Worm (Caenorhabditis elegans) whole organism, L4 larva: ENCODE data around the gene pno-1.
A peak's percentile ranks its signal among the peaks of the same experiment; 100 is the strongest.

Experiments used
- F26F4.8 ChIP-seq: fragments of 200-800 bp; sonication (Bioruptor generic); conservative IDR thresholded peaks from 2 replicates; pipeline ENCODE4 v1.3.6; 2022; ENCODE audit warnings: missing genetic modification characterization, missing compliant biosample characterization
- F37D6.2 ChIP-seq: sonication (generic microtip); optimal IDR thresholded peaks from 2 replicates; lab custom pipeline; 2016; ENCODE audit warnings: mild to moderate bottlenecking, missing genetic modification characterization, missing compliant biosample characterization
- F49E8.2 ChIP-seq: sonication (generic microtip); optimal IDR thresholded peaks from 2 replicates; lab custom pipeline; 2016; ENCODE audit warnings: missing compliant biosample characterization, mild to moderate bottlenecking, missing genetic modification characterization, borderline replicate concordance
- T20F7.1 ChIP-seq: fragments of 200-800 bp; sonication (Bioruptor generic); optimal IDR thresholded peaks from 2 replicates; lab custom pipeline; 2018; ENCODE audit warnings: mild to moderate bottlenecking, missing genetic modification characterization, missing compliant biosample characterization
- Y48G9A.11 ChIP-seq: fragments of 200-800 bp; sonication (Bioruptor generic); IDR thresholded peaks from 2 replicates; pipeline ENCODE4 v1.3.6; 2022; ENCODE audit warnings: missing genetic modification reagents, missing genetic modification characterization, missing compliant biosample characterization
- Y5F2A.4 ChIP-seq: fragments of 200-800 bp; sonication (Bioruptor generic); optimal IDR thresholded peaks from 2 replicates; lab custom pipeline; 2018; ENCODE audit warnings: mild to moderate bottlenecking, missing genetic modification characterization, missing compliant biosample characterization
- aha-1 ChIP-seq: fragments of 150-350 bp; peaks from one replicate; lab custom pipeline; 2014; ENCODE audit warnings: missing biosample characterization, missing genetic modification characterization
- ceh-44 ChIP-seq: fragments of 200-800 bp; sonication (Bioruptor generic); IDR thresholded peaks from 2 replicates; pipeline ENCODE4 v1.3.6; 2022; ENCODE audit warnings: missing genetic modification reagents, missing genetic modification characterization, missing compliant biosample characterization
- daf-16 ChIP-seq, 3 experiments: sonication (generic microtip); optimal IDR thresholded peaks; 2 replicates each; lab custom pipeline; 2016 to 2017; ENCODE audit warnings: missing genetic modification characterization in 3 of 3, missing genetic modification reagents in 3 of 3, mild to moderate bottlenecking in 2 of 3, missing compliant biosample characterization in 2 of 3, missing biosample characterization in 1 of 3, moderate library complexity in 1 of 3
- daf-19 ChIP-seq: fragments of 200-800 bp; sonication (Bioruptor generic); conservative IDR thresholded peaks from 2 replicates; pipeline ENCODE4 v1.3.6; 2022; ENCODE audit warnings: missing genetic modification characterization, missing compliant biosample characterization
- daf-8 ChIP-seq: fragments of 200-800 bp; sonication (Bioruptor generic); IDR thresholded peaks from 2 replicates; pipeline ENCODE4 v1.3.6; 2022; ENCODE audit warnings: missing genetic modification characterization, missing compliant biosample characterization
- dmd-6 ChIP-seq: fragments of 200-800 bp; sonication (Bioruptor generic); IDR thresholded peaks from 2 replicates; pipeline ENCODE4 v1.3.6; 2022; ENCODE audit warnings: missing genetic modification reagents, missing genetic modification characterization, missing compliant biosample characterization
- dmd-9 ChIP-seq: fragments of 200-800 bp; sonication (Bioruptor generic); IDR thresholded peaks from 2 replicates; pipeline ENCODE4 v1.3.6; 2022; ENCODE audit warnings: missing genetic modification reagents, missing genetic modification characterization, missing compliant biosample characterization
- dpl-1 ChIP-seq: fragments of 150-350 bp; optimal IDR thresholded peaks from 2 replicates; lab custom pipeline; 2014; ENCODE audit warnings: missing biosample characterization, missing genetic modification reagents, missing genetic modification characterization
- gei-8 ChIP-seq: fragments of 200-800 bp; sonication (Bioruptor generic); optimal IDR thresholded peaks from 2 replicates; lab custom pipeline; 2018; ENCODE audit warnings: mild to moderate bottlenecking, missing genetic modification characterization, missing compliant biosample characterization
- hif-1 ChIP-seq, 2 experiments: sonication (generic microtip); optimal IDR thresholded peaks; 2 replicates each; lab custom pipeline; 2016 to 2017; ENCODE audit warnings: missing compliant biosample characterization in 2 of 2, missing genetic modification characterization in 2 of 2, missing genetic modification reagents in 2 of 2, missing genotype in 2 of 2, mild to moderate bottlenecking in 1 of 2
- hlh-11 ChIP-seq: fragments of 200-800 bp; sonication (Bioruptor generic); optimal IDR thresholded peaks from 2 replicates; lab custom pipeline; 2018; ENCODE audit warnings: mild to moderate bottlenecking, missing genetic modification characterization, missing compliant biosample characterization
- hlh-30 ChIP-seq: sonication (generic microtip); optimal IDR thresholded peaks from 2 replicates; lab custom pipeline; 2017; ENCODE audit warnings: antibody characterized with exemption, mild to moderate bottlenecking, missing genetic modification characterization, missing compliant biosample characterization; ENCODE audit not compliant: insufficient read depth
- hmg-1.1 ChIP-seq: fragments of 200-800 bp; sonication (Bioruptor generic); IDR thresholded peaks from 2 replicates; pipeline ENCODE4 v1.3.6; 2022; ENCODE audit warnings: missing genetic modification reagents, missing genetic modification characterization, missing compliant biosample characterization
- lim-7 ChIP-seq: fragments of 200-800 bp; sonication (Bioruptor generic); IDR thresholded peaks from 2 replicates; pipeline ENCODE4 v1.3.6; 2022; ENCODE audit warnings: missing genetic modification characterization, missing compliant biosample characterization
- lin-38 ChIP-seq: fragments of 200-800 bp; sonication (Bioruptor generic); IDR thresholded peaks from 2 replicates; pipeline ENCODE4 v1.3.6; 2022; ENCODE audit warnings: missing genetic modification reagents, missing genetic modification characterization, missing compliant biosample characterization
- lin-39 ChIP-seq: fragments of 150-350 bp; optimal IDR thresholded peaks from 2 replicates; lab custom pipeline; 2014; ENCODE audit warnings: missing biosample characterization, missing genetic modification reagents, missing genetic modification characterization
- lsy-2 ChIP-seq, 2 experiments: fragments of 150-350 bp in 1 of 2; sonication (generic microtip) in 1 of 2; optimal IDR thresholded peaks; 2 replicates each; lab custom pipeline; 2014 to 2017; ENCODE audit warnings: missing biosample characterization in 2 of 2, missing genetic modification characterization in 2 of 2
- mdl-1 ChIP-seq, 2 experiments: fragments of 150-350 bp in 1 of 2; sonication (generic microtip) in 1 of 2; optimal IDR thresholded peaks; 2 replicates each; lab custom pipeline; 2014 to 2017; ENCODE audit warnings: missing biosample characterization in 2 of 2, missing genetic modification characterization in 2 of 2
- mep-1 ChIP-seq: fragments of 150-350 bp; sonication (generic microtip); optimal IDR thresholded peaks from 3 replicates; lab custom pipeline; 2014; ENCODE audit warnings: missing biosample characterization, missing genetic modification characterization
- mes-2 ChIP-seq: sonication (generic microtip); optimal IDR thresholded peaks from 2 replicates; lab custom pipeline; 2016; ENCODE audit warnings: missing genotype, mild to moderate bottlenecking, missing genetic modification characterization, missing compliant biosample characterization; ENCODE audit not compliant: poor library complexity, severe bottlenecking
- nhr-25 ChIP-seq: sonication (generic microtip); optimal IDR thresholded peaks from 2 replicates; lab custom pipeline; 2017; ENCODE audit warnings: missing genetic modification characterization, mild to moderate bottlenecking, missing compliant biosample characterization, antibody characterized with exemption, moderate library complexity, borderline replicate concordance; ENCODE audit not compliant: insufficient read depth
- nhr-48 ChIP-seq: sonication (generic microtip); optimal IDR thresholded peaks from 2 replicates; lab custom pipeline; 2016; ENCODE audit warnings: mild to moderate bottlenecking, missing genetic modification characterization, missing compliant biosample characterization
- pha-4 ChIP-seq, 2 experiments: fragments of 150-350 bp in 1 of 2; fragments of 200-800 bp in 1 of 2; sonication (Bioruptor generic) in 1 of 2; IDR thresholded peaks in 1 of 2; optimal IDR thresholded peaks in 1 of 2; 2 replicates each; pipeline versions ENCODE4 v1.3.6 to Lab custom; 2014 to 2022; ENCODE audit warnings: missing genetic modification characterization in 2 of 2, missing genetic modification reagents in 2 of 2, missing biosample characterization in 1 of 2, missing compliant biosample characterization in 1 of 2
- rbr-2 ChIP-seq: sonication (generic microtip); optimal IDR thresholded peaks from 2 replicates; lab custom pipeline; 2016; ENCODE audit warnings: missing genotype, missing genetic modification characterization, missing compliant biosample characterization
- saeg-2 ChIP-seq: fragments of 200-800 bp; sonication (Bioruptor generic); IDR thresholded peaks from 2 replicates; pipeline ENCODE4 v1.3.6; 2022; ENCODE audit warnings: missing genetic modification reagents, missing genetic modification characterization, missing compliant biosample characterization
- snpc-1.2 ChIP-seq: fragments of 200-800 bp; sonication (Bioruptor generic); IDR thresholded peaks from 2 replicates; pipeline ENCODE4 v1.3.6; 2022; ENCODE audit warnings: missing genetic modification reagents, missing genetic modification characterization, missing compliant biosample characterization
- spr-1 ChIP-seq: sonication (generic microtip); optimal IDR thresholded peaks from 2 replicates; lab custom pipeline; 2016; ENCODE audit warnings: mild to moderate bottlenecking, missing genetic modification characterization, missing compliant biosample characterization
- tra-1 ChIP-seq: fragments of 200-800 bp; sonication (Bioruptor generic); IDR thresholded peaks from 2 replicates; pipeline ENCODE4 v1.3.6; 2022; ENCODE audit warnings: missing genetic modification reagents, missing genetic modification characterization, missing compliant biosample characterization
- unc-130 ChIP-seq: sonication (generic microtip); optimal IDR thresholded peaks from 2 replicates; lab custom pipeline; 2016; ENCODE audit warnings: missing genetic modification reagents, missing genetic modification characterization, missing compliant biosample characterization
- vab-7 ChIP-seq: fragments of 200-800 bp; sonication (Bioruptor generic); IDR thresholded peaks from 2 replicates; pipeline ENCODE4 v1.3.6; 2022; ENCODE audit warnings: missing genetic modification reagents, missing genetic modification characterization, missing compliant biosample characterization
- zfp-3 ChIP-seq: fragments of 200-800 bp; sonication (Bioruptor generic); conservative IDR thresholded peaks from 2 replicates; pipeline ENCODE4 v1.3.6; 2022; ENCODE audit warnings: missing genetic modification reagents, missing genetic modification characterization, missing compliant biosample characterization
- zip-2 ChIP-seq: fragments of 150-350 bp; optimal IDR thresholded peaks from 2 replicates; lab custom pipeline; 2014; ENCODE audit warnings: missing biosample characterization, missing genetic modification characterization

Gene pno-1

DNA sequence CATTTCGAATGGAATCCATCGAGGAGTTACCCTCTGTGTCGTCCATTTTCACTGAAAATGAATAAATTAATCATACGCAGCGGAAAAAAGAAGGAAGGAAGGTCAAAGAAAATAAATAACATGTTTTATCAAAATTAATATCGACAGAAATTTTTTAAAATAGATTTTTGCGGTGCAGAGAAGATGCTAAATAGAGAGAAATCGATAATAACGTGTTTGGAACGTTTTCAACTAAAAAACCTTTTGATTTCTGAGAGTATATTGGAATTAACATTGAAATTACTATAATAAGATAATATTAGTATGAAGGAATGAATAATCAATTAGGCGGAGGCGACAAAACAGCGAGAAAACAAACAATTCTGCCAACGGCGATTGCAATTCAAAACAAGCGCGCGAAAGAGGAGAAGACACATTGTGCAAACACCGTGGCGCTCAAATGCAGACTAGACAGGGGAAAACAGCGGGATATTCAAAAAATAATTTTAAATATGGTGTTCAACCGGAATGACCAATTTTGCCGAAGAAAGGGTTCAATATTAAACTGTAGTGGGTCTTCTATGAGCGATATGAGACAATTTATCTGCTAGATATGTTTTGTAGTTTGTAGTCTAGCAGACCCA, 26.2 kb downstream of the pno-1 start, which contains the start of gene wee-1.3 (continued):
- no peak for TF ChIP-seq saeg-2
- peak; percentile 69 for TF ChIP-seq hmg-1.1 (GFP tag; lab: Robert Waterston, UW)
- TF ChIP-seq spr-1 (tag; lab: Kevin White, UChicago) = peak; percentile 12
- TF ChIP-seq hlh-11 = peak; percentile 57
- no peak for TF ChIP-seq dmd-9 (GFP tag; lab: Robert Waterston, UW)
- TF ChIP-seq gei-8 (GFP tag; lab: Kevin White, UChicago) = no peak
- TF ChIP-seq F49E8.2 (tag; lab: Kevin White, UChicago) = no peak
- TF ChIP-seq F26F4.8 (GFP tag; lab: Robert Waterston, UW) = no peak
- TF ChIP-seq lsy-2 (tag; optimal IDR thresholded peaks at IDR 0.05; lab: Kevin White, UChicago) = peak; percentile 30 to 94
- no peak for TF ChIP-seq snpc-1.2 (GFP tag; lab: Robert Waterston, UW)
- peak in 1 of 2 experiments; percentile 40 for TF ChIP-seq mdl-1 (tag; optimal IDR thresholded peaks at IDR 0.05; lab: Kevin White, UChicago)
- peak; percentile 2 for TF ChIP-seq F37D6.2 (tag; lab: Kevin White, UChicago)
- peak; percentile 73 for TF ChIP-seq hlh-30
- no peak for TF ChIP-seq ceh-44 (GFP tag; lab: Robert Waterston, UW)
- TF ChIP-seq rbr-2 (tag; lab: Kevin White, UChicago) = peak; percentile 74

DNA sequence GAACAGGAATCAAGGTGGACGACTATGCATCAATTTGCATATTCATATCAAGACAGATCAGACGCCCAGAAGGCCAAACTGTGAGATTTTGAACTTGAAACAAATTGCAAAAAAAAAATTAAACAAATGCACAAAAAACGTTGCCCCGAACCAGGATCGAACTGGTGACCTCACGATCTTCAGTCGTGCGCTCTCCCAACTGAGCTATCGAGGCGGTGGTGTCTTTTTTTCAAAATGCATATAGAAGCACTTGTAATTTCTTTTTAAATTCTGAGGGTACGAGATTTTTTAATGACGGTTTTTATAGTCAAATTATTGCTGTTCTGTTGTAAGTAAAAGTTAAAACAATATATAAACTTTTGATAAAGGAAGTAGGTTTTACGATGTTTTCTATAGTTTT, 29.6 kb downstream of the pno-1 start:
- no peak for TF ChIP-seq hif-1 (tag; optimal IDR thresholded peaks at IDR 0.05; lab: Kevin White, UChicago)
- peak; percentile 32 for TF ChIP-seq mep-1 (tag; lab: Kevin White, UChicago)
- no peak for TF ChIP-seq lin-39 (tag; lab: Kevin White, UChicago)
- peak; percentile 59 for TF ChIP-seq mes-2 (tag; lab: Kevin White, UChicago)
- TF ChIP-seq lin-38 (GFP tag; lab: Robert Waterston, UW) = peak; percentile 59
- TF ChIP-seq dpl-1 (GFP tag; lab: Kevin White, UChicago) = peak; percentile 10
- TF ChIP-seq T20F7.1 = no peak
- TF ChIP-seq pha-4 (GFP tag; IDR thresholded peaks at IDR 0.05; lab: Robert Waterston, UW) = peak; percentile 58; the same call in 1 of the 2 replicates
- no peak for TF ChIP-seq pha-4 (tag; optimal IDR thresholded peaks at IDR 0.05; lab: Kevin White, UChicago)
- TF ChIP-seq hlh-30 = peak; percentile 36
- no peak for TF ChIP-seq zip-2 (tag; lab: Kevin White, UChicago)
- TF ChIP-seq tra-1 (GFP tag; lab: Robert Waterston, UW) = no peak
- no peak for TF ChIP-seq nhr-48
- TF ChIP-seq Y48G9A.11 (GFP tag; lab: Robert Waterston, UW) = peak; percentile 39; the same call in 1 of the 2 replicates
- no peak for TF ChIP-seq zfp-3 (GFP tag; lab: Robert Waterston, UW)
- TF ChIP-seq daf-19 (GFP tag; lab: Robert Waterston, UW) = no peak
- TF ChIP-seq dmd-6 (GFP tag; lab: Robert Waterston, UW) = peak; percentile 27; the same call in 1 of the 2 replicates
- peak; percentile 75 for TF ChIP-seq vab-7 (GFP tag; lab: Robert Waterston, UW)
- TF ChIP-seq lsy-2 (tag; optimal IDR thresholded peaks at IDR 0.05; lab: Kevin White, UChicago) = peak in 1 of 2 experiments; percentile 42
- peak; percentile 0 for TF ChIP-seq unc-130 (GFP tag; lab: Kevin White, UChicago)
- peak; percentile 67 for TF ChIP-seq lim-7 (GFP tag; lab: Robert Waterston, UW)
- no peak for TF ChIP-seq Y5F2A.4 (GFP tag; lab: Kevin White, UChicago)
- no peak for TF ChIP-seq daf-8 (GFP tag; lab: Robert Waterston, UW)
- TF ChIP-seq nhr-25 (tag; lab: Kevin White, UChicago) = no peak
- TF ChIP-seq aha-1 (tag; lab: Kevin White, UChicago) = no peak
- peak in 1 of 2 experiments; percentile 29 for TF ChIP-seq daf-16 (GFP tag; optimal IDR thresholded peaks at IDR 0.05; lab: Kevin White, UChicago)
- TF ChIP-seq daf-16 (tag; optimal IDR thresholded peaks at IDR 0.05; lab: Kevin White, UChicago) = no peak
- TF ChIP-seq ceh-44 (GFP tag; lab: Robert Waterston, UW) = 0 out of 2 replicates have a peak, but pooled peaks have one; percentile 13
- TF ChIP-seq, all 104 proteins: peak for 14
